Fruit fly (Drosophila melanogaster) whole organism, wandering third instar larva: ENCODE measurements around the gene CG10584.

ENCODE experiments used
- Hr78 ChIP-seq: fragments of >200 bp; optimal IDR thresholded peaks from 2 replicates; lab custom pipeline; 2017; ENCODE audit warnings: missing biosample characterization, missing genetic modification characterization
- Vsx2 ChIP-seq: fragments of 200-300, 225-300 bp; sonication (Bioruptor generic); optimal IDR thresholded peaks from 2 replicates; lab custom pipeline; 2018; ENCODE audit warnings: missing biosample characterization, missing genetic modification characterization; ENCODE audit not compliant: partially characterized antibody
- jim ChIP-seq: fragments of 175-275, 200-325 bp; sonication (Bioruptor generic); optimal IDR thresholded peaks from 2 replicates; lab custom pipeline; 2016; ENCODE audit warnings: missing biosample characterization, mild to moderate bottlenecking, missing genetic modification characterization
- psq ChIP-seq: fragments of 200-800 bp; sonication (Bioruptor generic); optimal IDR thresholded peaks from 3 replicates; lab custom pipeline; 2017; ENCODE audit warnings: missing biosample characterization, mild to moderate bottlenecking, missing genetic modification characterization, moderate library complexity

- no peak for TF ChIP-seq jim (GFP tag; lab: Kevin White, UChicago)
- no peak for TF ChIP-seq Hr78 (GFP tag; lab: Kevin White, UChicago)
- TF ChIP-seq Vsx2 = no peak
- no peak for TF ChIP-seq psq (GFP tag; lab: Kevin White, UChicago)
Measured at dm6 chr3L:21080430-21080829, 49.3 kb upstream of the CG10584 start.
